Fruit fly (Drosophila melanogaster) whole organism, wandering third instar larva: ENCODE results near the gene Zip71B.

ENCODE experiments used
- fru ChIP-seq: fragments of 200-800 bp; sonication (Bioruptor generic); optimal IDR thresholded peaks from 3 replicates; lab custom pipeline; 2016; ENCODE audit warnings: missing biosample characterization, mild to moderate bottlenecking, missing genetic modification characterization
- pan ChIP-seq: fragments of >200 bp; optimal IDR thresholded peaks from 2 replicates; lab custom pipeline; 2017
- psq ChIP-seq: fragments of 200-800 bp; sonication (Bioruptor generic); optimal IDR thresholded peaks from 3 replicates; lab custom pipeline; 2017; ENCODE audit warnings: missing biosample characterization, mild to moderate bottlenecking, missing genetic modification characterization, moderate library complexity

dm6 chr3L:15043465-15043864, 51.4 kb downstream of the Zip71B start:
- TF ChIP-seq psq, result no peak
- TF ChIP-seq fru (GFP tag; lab: Kevin White, UChicago), result no peak
- TF ChIP-seq pan, result no peak
